Worm (Caenorhabditis elegans): ENCODE results near the gene F55C5.10.

DNA sequence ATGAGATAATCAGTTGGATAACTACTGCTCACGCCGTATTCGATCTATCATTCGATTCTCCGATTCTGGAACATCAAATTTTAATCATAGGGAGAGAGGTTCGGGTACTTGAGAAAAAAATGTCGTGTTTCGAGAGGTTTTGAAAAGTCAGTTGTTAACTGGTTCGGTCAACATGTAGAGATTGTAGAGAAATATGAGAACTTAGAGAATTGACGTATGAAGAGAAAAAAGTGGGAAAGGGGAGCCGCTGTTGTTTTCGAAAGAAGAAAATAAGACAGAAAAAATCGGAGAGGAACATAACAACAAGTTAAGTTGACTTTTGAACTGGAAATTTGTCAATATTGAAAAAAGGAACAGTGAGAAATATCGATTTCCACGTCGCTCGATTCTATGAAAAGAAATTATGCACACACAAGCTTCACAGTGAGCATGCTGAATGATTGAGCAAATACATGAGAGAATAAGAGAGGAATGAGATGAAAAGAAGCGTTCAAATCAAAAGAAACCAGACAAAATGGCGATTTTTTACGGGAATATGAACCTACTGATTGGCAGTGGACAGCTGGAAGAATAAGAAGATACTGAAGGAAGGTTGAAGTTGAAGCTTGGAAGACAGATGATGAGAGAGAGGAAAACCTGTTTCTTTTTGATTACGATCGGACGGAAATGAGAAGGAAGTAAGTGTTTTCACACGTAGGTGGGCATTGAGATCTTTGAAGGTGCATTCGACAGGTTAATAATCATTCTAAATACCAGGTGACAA, 38.1 kb upstream of the F55C5.10 start, which contains the start of the genes T04H1.13, slfl-5 and rad-50:
- TF ChIP-seq tbx-11 (GFP tag; IDR thresholded peaks at IDR 0.05) (no peak), ceh-13 (GFP tag; optimal IDR thresholded peaks at IDR 0.05) (no peak), ama-1 (optimal IDR thresholded peaks at IDR 0.05) (no peak), ceh-36 (tag; optimal IDR thresholded peaks at IDR 0.05) (no peak), tbx-37 (GFP tag; conservative IDR thresholded peaks at IDR 0.05) (no peak), hmg-4 (GFP tag; optimal IDR thresholded peaks at IDR 0.05) (no peak), hmbx-1 (tag; optimal IDR thresholded peaks at IDR 0.05) (no peak), ets-7 (tag; optimal IDR thresholded peaks at IDR 0.05) (no peak), flt-1 (GFP tag; IDR thresholded peaks at IDR 0.05) (no peak), pes-1 (GFP tag; IDR thresholded peaks at IDR 0.05) (no peak), sea-1 (GFP tag; conservative IDR thresholded peaks at IDR 0.05) (no peak), B0310.2 (tag; optimal IDR thresholded peaks at IDR 0.05) (no peak), F13C5.2 (tag; optimal IDR thresholded peaks at IDR 0.05) (no peak), hnd-1 (tag; optimal IDR thresholded peaks at IDR 0.05) (no peak)

Data from whole organism, early embryonic.